Worm (Caenorhabditis elegans) whole organism, L4 larva: ENCODE results near the gene timm-17B.1.

Experiments
- F49E8.2 ChIP-seq: sonication (generic microtip); optimal IDR thresholded peaks from 2 replicates; lab custom pipeline; 2016; ENCODE audit warnings: missing compliant biosample characterization, mild to moderate bottlenecking, missing genetic modification characterization, borderline replicate concordance
- R02D3.7 ChIP-seq: fragments of 150-350 bp; sonication (generic microtip); optimal IDR thresholded peaks from 3 replicates; lab custom pipeline; 2014; ENCODE audit warnings: missing biosample characterization, missing genetic modification characterization
- T26A8.4 ChIP-seq: fragments of 200-800 bp; sonication (Bioruptor generic); IDR thresholded peaks from 2 replicates; pipeline ENCODE4 v1.3.6; 2022; ENCODE audit warnings: missing genetic modification characterization, missing compliant biosample characterization
- ZK337.2 ChIP-seq: fragments of 200-800 bp; sonication (Bioruptor generic); IDR thresholded peaks from 2 replicates; pipeline ENCODE4 v1.3.6; 2022; ENCODE audit warnings: missing genetic modification reagents, missing genetic modification characterization, missing compliant biosample characterization
- aha-1 ChIP-seq: fragments of 150-350 bp; peaks from one replicate; lab custom pipeline; 2014; ENCODE audit warnings: missing biosample characterization, missing genetic modification characterization
- aly-2 ChIP-seq: sonication (generic microtip); optimal IDR thresholded peaks from 2 replicates; lab custom pipeline; 2018; ENCODE audit warnings: missing biosample characterization, missing genetic modification characterization
- ama-1 ChIP-seq: fragments of 150-350 bp; optimal IDR thresholded peaks from 2 replicates; lab custom pipeline; 2014; ENCODE audit warnings: inconsistent platforms, mixed read lengths
- arid-1 ChIP-seq: fragments of 200-800 bp; sonication (Bioruptor generic); conservative IDR thresholded peaks from 2 replicates; pipeline ENCODE4 v1.3.6; 2022; ENCODE audit warnings: missing genetic modification reagents, missing genetic modification characterization, missing compliant biosample characterization
- attf-4 ChIP-seq: sonication (generic microtip); optimal IDR thresholded peaks from 3 replicates; lab custom pipeline; 2017; ENCODE audit warnings: missing biosample characterization, missing genetic modification characterization
- cey-2 ChIP-seq: sonication (generic microtip); optimal IDR thresholded peaks from 3 replicates; lab custom pipeline; 2017; ENCODE audit warnings: missing genetic modification characterization, mild to moderate bottlenecking, missing compliant biosample characterization, antibody characterized with exemption, borderline replicate concordance; ENCODE audit not compliant: insufficient read depth
- dmd-8 ChIP-seq: fragments of 200-800 bp; sonication (Bioruptor generic); IDR thresholded peaks from 2 replicates; pipeline ENCODE4 v1.3.6; 2022; ENCODE audit warnings: missing genetic modification characterization, missing compliant biosample characterization
- egl-27 ChIP-seq: sonication (generic microtip); optimal IDR thresholded peaks from 3 replicates; lab custom pipeline; 2017; ENCODE audit warnings: missing biosample characterization, missing genetic modification reagents, missing genetic modification characterization
- egl-43 ChIP-seq: fragments of 200-800 bp; sonication (Bioruptor generic); IDR thresholded peaks from 2 replicates; pipeline ENCODE4 v1.3.6; 2022; ENCODE audit warnings: missing genetic modification reagents, missing genetic modification characterization, missing compliant biosample characterization
- hlh-11 ChIP-seq: fragments of 200-800 bp; sonication (Bioruptor generic); optimal IDR thresholded peaks from 2 replicates; lab custom pipeline; 2018; ENCODE audit warnings: mild to moderate bottlenecking, missing genetic modification characterization, missing compliant biosample characterization
- lin-15B ChIP-seq: fragments of 150-350 bp; sonication (generic microtip); optimal IDR thresholded peaks from 3 replicates; lab custom pipeline; 2014; ENCODE audit warnings: missing biosample characterization, missing genetic modification characterization
- lin-38 ChIP-seq: fragments of 200-800 bp; sonication (Bioruptor generic); IDR thresholded peaks from 2 replicates; pipeline ENCODE4 v1.3.6; 2022; ENCODE audit warnings: missing genetic modification reagents, missing genetic modification characterization, missing compliant biosample characterization
- lin-39 ChIP-seq: fragments of 150-350 bp; optimal IDR thresholded peaks from 2 replicates; lab custom pipeline; 2014; ENCODE audit warnings: missing biosample characterization, missing genetic modification reagents, missing genetic modification characterization
- lsy-2 ChIP-seq, 2 experiments: fragments of 150-350 bp in 1 of 2; sonication (generic microtip) in 1 of 2; optimal IDR thresholded peaks; 2 replicates each; lab custom pipeline; 2014 to 2017; ENCODE audit warnings: missing biosample characterization in 2 of 2, missing genetic modification characterization in 2 of 2
- mdt-29 ChIP-seq: fragments of 200-800 bp; sonication (Bioruptor generic); IDR thresholded peaks from 2 replicates; pipeline ENCODE4 v1.3.6; 2022; ENCODE audit warnings: missing genetic modification reagents, missing genetic modification characterization, missing compliant biosample characterization
- mep-1 ChIP-seq: fragments of 150-350 bp; sonication (generic microtip); optimal IDR thresholded peaks from 3 replicates; lab custom pipeline; 2014; ENCODE audit warnings: missing biosample characterization, missing genetic modification characterization
- mes-2 ChIP-seq: sonication (generic microtip); optimal IDR thresholded peaks from 2 replicates; lab custom pipeline; 2016; ENCODE audit warnings: missing genotype, mild to moderate bottlenecking, missing genetic modification characterization, missing compliant biosample characterization; ENCODE audit not compliant: poor library complexity, severe bottlenecking
- mxl-2 ChIP-seq: fragments of 200-800 bp; sonication (Bioruptor generic); conservative IDR thresholded peaks from 2 replicates; pipeline ENCODE4 v1.3.6; 2022; ENCODE audit warnings: missing genetic modification reagents, missing genetic modification characterization, missing compliant biosample characterization
- nhr-102 ChIP-seq: sonication (generic microtip); optimal IDR thresholded peaks from 2 replicates; lab custom pipeline; 2016; ENCODE audit warnings: mild to moderate bottlenecking, missing genetic modification characterization, moderate library complexity, missing compliant biosample characterization
- nhr-111 ChIP-seq: fragments of 200-800 bp; sonication (Bioruptor generic); optimal IDR thresholded peaks from 2 replicates; lab custom pipeline; 2018; ENCODE audit warnings: mild to moderate bottlenecking, missing genetic modification characterization, missing compliant biosample characterization
- nhr-77 ChIP-seq: fragments of 150-350 bp; optimal IDR thresholded peaks from 2 replicates; lab custom pipeline; 2014; ENCODE audit warnings: missing biosample characterization, missing genetic modification characterization
- php-3 ChIP-seq: fragments of 200-800 bp; sonication (Bioruptor generic); IDR thresholded peaks from 2 replicates; pipeline ENCODE4 v1.3.6; 2022; ENCODE audit warnings: missing genetic modification reagents, missing genetic modification characterization, missing compliant biosample characterization
- rbr-2 ChIP-seq: sonication (generic microtip); optimal IDR thresholded peaks from 2 replicates; lab custom pipeline; 2016; ENCODE audit warnings: missing genotype, missing genetic modification characterization, missing compliant biosample characterization
- saeg-2 ChIP-seq: fragments of 200-800 bp; sonication (Bioruptor generic); IDR thresholded peaks from 2 replicates; pipeline ENCODE4 v1.3.6; 2022; ENCODE audit warnings: missing genetic modification reagents, missing genetic modification characterization, missing compliant biosample characterization
- sdz-12 ChIP-seq: fragments of 200-800 bp; sonication (Bioruptor generic); optimal IDR thresholded peaks from 2 replicates; lab custom pipeline; 2018; ENCODE audit warnings: mild to moderate bottlenecking, missing genetic modification characterization, missing compliant biosample characterization
- snpc-1.2 ChIP-seq: fragments of 200-800 bp; sonication (Bioruptor generic); IDR thresholded peaks from 2 replicates; pipeline ENCODE4 v1.3.6; 2022; ENCODE audit warnings: missing genetic modification reagents, missing genetic modification characterization, missing compliant biosample characterization
- spr-3 ChIP-seq: fragments of 200-800 bp; sonication (Bioruptor generic); optimal IDR thresholded peaks from 2 replicates; lab custom pipeline; 2018; ENCODE audit warnings: mild to moderate bottlenecking, missing genetic modification characterization, missing compliant biosample characterization
- tag-97 ChIP-seq: fragments of 200-800 bp; sonication (Bioruptor generic); IDR thresholded peaks from 2 replicates; pipeline ENCODE4 v1.3.6; 2022; ENCODE audit warnings: missing genetic modification characterization, missing compliant biosample characterization
- unc-130 ChIP-seq: sonication (generic microtip); optimal IDR thresholded peaks from 2 replicates; lab custom pipeline; 2016; ENCODE audit warnings: missing genetic modification reagents, missing genetic modification characterization, missing compliant biosample characterization
- unc-62 ChIP-seq, 3 experiments: fragments of 150-350 bp in 1 of 3; sonication (generic microtip); optimal IDR thresholded peaks in 2 of 3; peaks in 1 of 3; 1 replicate in 1 of 3; 2 replicates in 2 of 3; lab custom pipeline; 2014 to 2017; ENCODE audit warnings: missing biosample characterization in 3 of 3, missing genetic modification characterization in 3 of 3, missing genetic modification reagents in 3 of 3, missing genotype in 1 of 3

timm-17B.1 gene

DNA sequence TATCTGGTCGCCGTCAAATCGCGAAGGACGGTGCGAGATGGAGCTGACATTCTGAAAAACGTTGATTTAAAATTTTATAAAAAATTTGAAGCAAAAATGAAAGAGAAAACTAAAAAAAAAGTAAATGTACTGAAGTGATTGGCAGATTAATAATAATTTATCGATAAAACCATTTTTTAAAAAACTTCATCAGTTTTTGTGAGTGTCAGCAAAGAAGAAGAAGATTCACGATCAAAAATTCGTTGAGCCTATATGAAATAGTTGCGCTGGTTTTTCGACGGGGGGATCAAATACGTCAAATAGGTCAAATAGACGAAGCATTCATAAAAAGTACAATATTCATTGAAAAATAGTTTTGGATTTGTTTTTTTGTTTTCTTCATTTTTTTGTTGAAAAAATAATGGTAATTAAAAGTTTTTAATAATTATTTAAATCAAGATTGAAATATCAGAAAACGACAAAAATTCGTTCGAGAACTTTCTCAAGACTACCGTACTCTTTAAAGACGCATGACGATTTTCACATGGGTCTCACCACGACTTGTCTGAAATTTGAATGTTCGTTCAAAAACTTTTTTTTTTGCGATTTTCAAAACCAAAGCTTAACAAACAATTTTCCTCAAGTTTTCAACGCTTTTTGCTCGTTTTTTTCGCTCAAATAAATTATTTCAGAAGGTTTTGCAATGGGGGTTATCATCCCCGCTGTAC lies 15.2 kb upstream of the timm-17B.1 start, which contains the start of the genes memi-1 and cyp-31A3:
Gene memi-1 (minus strand): TSS at position 51 of the 707 bp plus-strand sequence.
Gene cyp-31A3 (plus strand): TSS at position 672 of the 707 bp plus-strand sequence.
- TF ChIP-seq mep-1 (tag; lab: Kevin White, UChicago) (no peak), F49E8.2 (tag; lab: Kevin White, UChicago) (peak; percentile 77), lin-38 (GFP tag; lab: Robert Waterston, UW) (peak; percentile 61), lsy-2 (tag; optimal IDR thresholded peaks at IDR 0.05; lab: Kevin White, UChicago) (peak in 1 of 2 experiments; percentile 25), snpc-1.2 (GFP tag; lab: Robert Waterston, UW) (peak; percentile 86), sdz-12 (no peak), unc-130 (GFP tag; lab: Kevin White, UChicago) (peak; percentile 2), nhr-102 (no peak)

DNA sequence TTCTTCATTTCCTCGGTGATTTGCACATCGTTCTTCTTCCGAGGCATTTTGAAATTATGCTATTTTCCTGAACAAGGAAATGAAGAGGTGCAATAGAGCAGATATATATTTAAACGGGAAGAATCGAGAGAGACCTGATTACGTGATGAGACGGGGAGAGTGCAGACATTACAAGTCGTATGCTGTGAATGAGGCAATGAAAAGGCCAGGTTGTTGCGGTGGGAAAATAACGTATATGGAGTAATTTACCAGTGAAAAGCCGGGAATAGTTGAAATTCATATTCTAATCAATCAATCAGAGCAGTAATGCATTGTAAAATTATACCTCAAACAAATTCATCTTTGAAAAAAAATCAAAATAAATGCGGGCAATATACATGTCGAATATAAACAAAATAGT lies 13.4 kb upstream of the timm-17B.1 start, which contains the start of gene Y17G9B.8:
Gene Y17G9B.8 (minus strand): TSS at position 182 of the 400 bp plus-strand sequence.
- TF ChIP-seq F49E8.2 (tag; lab: Kevin White, UChicago) (peak; percentile 27), lin-38 (GFP tag; lab: Robert Waterston, UW) (peak; percentile 45), lsy-2 (tag; optimal IDR thresholded peaks at IDR 0.05; lab: Kevin White, UChicago) (peak in 1 of 2 experiments; percentile 5), dmd-8 (GFP tag; lab: Robert Waterston, UW) (no peak), unc-62 (GFP tag; optimal IDR thresholded peaks at IDR 0.05 in 1 of 2; lab: Kevin White, UChicago) (peak in 1 of 2 experiments; percentile 73), unc-62 (tag; optimal IDR thresholded peaks at IDR 0.05; lab: Kevin White, UChicago) (no peak), snpc-1.2 (GFP tag; lab: Robert Waterston, UW) (peak; percentile 63), nhr-77 (tag; lab: Kevin White, UChicago) (no peak), mes-2 (tag; lab: Kevin White, UChicago) (peak; percentile 19), tag-97 (GFP tag; lab: Robert Waterston, UW) (no peak)

DNA sequence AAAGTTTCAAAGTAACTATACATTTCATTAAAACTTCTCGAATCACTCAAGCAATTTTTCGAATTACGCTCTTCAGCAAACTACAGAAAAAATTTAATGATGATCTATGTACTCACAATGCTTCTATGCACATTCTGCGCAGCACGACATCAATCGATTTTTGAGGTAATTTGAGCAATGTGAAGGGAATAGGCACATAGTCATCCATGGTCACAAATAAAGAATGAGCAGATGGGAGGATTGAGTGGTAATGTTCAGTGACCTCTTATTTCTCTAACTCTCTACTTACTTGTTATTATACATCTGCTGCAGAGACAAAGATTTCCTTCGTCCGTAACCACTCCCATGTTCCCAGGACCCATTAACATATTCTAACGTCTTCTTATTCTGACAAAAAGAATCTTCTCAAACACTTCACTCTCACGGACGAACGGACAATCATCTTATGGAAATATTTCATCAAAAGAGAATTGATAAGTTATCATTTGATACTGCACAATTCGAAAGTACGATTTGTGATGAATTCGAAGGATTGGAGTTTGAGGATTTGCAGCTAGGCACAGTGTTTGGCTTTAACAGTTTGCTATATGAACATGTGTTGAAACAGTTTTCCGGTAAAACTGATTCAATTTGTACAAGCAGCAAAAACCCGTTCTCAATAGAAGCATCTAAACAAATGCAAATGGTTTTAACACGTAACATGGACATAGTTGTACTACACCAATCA lies 10.8 kb upstream of the timm-17B.1 start, which contains the start of the genes fbxb-77 and Y17G9B.11:
Gene fbxb-77 (minus strand): TSS at position 229 of the 727 bp plus-strand sequence.
Gene Y17G9B.11 (plus strand): TSS at position 677 of the 727 bp plus-strand sequence.
- TF ChIP-seq aha-1 (peak; percentile 90), lin-15B (tag; lab: Kevin White, UChicago) (no peak), ama-1 (lab: Kevin White, UChicago) (no peak), mxl-2 (GFP tag; lab: Robert Waterston, UW) (no peak), lin-38 (GFP tag; lab: Robert Waterston, UW) (no peak), unc-62 (GFP tag; optimal IDR thresholded peaks at IDR 0.05 in 1 of 2; lab: Kevin White, UChicago) (peak in 1 of 2 experiments; percentile 32), unc-62 (tag; optimal IDR thresholded peaks at IDR 0.05; lab: Kevin White, UChicago) (no peak), R02D3.7 (tag; lab: Kevin White, UChicago) (no peak), lin-39 (tag; lab: Kevin White, UChicago) (no peak)

DNA sequence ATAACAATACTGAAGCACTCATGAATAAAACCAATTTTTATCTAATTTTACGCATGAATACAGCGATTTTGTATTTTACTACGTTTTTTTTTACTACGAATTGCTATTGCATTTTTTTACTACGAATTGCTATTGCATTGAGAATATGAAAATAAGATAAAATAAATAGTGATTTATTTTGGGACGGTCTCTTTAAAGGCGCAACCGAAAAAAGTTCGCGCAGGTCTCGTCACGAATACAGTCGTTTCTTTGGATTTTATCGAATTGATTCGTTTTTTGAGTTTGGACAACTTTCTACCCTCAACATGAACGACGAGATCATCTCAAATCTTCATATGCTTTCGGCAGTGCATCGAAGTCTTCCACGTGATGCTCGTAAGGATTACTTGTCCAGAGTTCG lies 6.5 kb upstream of the timm-17B.1 start, which contains the start of gene Y17G9B.4:
Gene Y17G9B.4 (plus strand): TSS at position 306 of the 400 bp plus-strand sequence.
- TF ChIP-seq snpc-1.2 (GFP tag; lab: Robert Waterston, UW) (peak; percentile 56; the same call in 1 of the 2 replicates), R02D3.7 (tag; lab: Kevin White, UChicago) (no peak), unc-130 (GFP tag; lab: Kevin White, UChicago) (peak; percentile 9)

DNA sequence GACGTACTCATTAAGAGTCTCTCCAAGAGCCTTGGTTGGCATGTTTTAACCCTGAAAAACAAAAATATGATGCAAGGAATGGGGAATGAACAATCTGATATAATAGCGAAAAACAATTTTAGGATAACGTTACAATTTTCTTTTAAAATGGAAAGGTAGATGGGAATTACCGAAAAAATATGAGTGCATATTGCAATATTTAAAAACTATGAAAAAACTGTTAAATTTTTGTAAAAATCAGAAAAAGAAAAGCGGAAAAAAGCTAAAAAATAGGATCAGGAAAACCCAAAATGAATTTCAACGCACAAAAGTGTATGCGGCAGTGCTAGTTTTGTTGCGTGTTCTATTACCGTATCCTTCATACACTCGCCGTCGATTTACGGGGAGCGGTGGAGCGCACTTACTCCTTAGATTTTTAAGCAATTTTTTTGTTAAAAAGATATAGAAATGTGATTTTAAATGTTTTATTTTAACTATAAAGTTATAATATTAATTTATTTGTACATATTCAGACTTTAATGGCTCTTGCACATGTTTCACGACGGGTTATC lies 4.5 kb upstream of the timm-17B.1 start, which contains the start of the genes rpl-20 and Y17G9B.5:
Gene rpl-20 (minus strand): TSS at position 51 of the 551 bp plus-strand sequence.
Gene Y17G9B.5 (plus strand): TSS at position 513 of the 551 bp plus-strand sequence.
- TF ChIP-seq egl-27 (tag; lab: Kevin White, UChicago) (peak; percentile 53), egl-43 (GFP tag; lab: Robert Waterston, UW) (peak; percentile 98), saeg-2 (peak; percentile 99), aly-2 (tag; lab: Kevin White, UChicago) (peak; percentile 2), attf-4 (tag; lab: Kevin White, UChicago) (peak; percentile 80), hlh-11 (tag; lab: Kevin White, UChicago) (peak; percentile 100), lin-38 (GFP tag; lab: Robert Waterston, UW) (peak; percentile 100), rbr-2 (peak; percentile 100), ZK337.2 (GFP tag; lab: Robert Waterston, UW) (peak; percentile 93), T26A8.4 (GFP tag; lab: Robert Waterston, UW) (peak; percentile 100), nhr-111 (GFP tag; lab: Kevin White, UChicago) (peak; percentile 88), sdz-12 (peak; percentile 97), dmd-8 (GFP tag; lab: Robert Waterston, UW) (peak; percentile 46; the same call in 1 of the 2 replicates), mdt-29 (GFP tag; lab: Robert Waterston, UW) (peak; percentile 97), tag-97 (GFP tag; lab: Robert Waterston, UW) (peak; percentile 94; the same call in 1 of the 2 replicates), php-3 (GFP tag; lab: Robert Waterston, UW) (peak; percentile 99), cey-2 (tag; lab: Kevin White, UChicago) (peak; percentile 93), arid-1 (GFP tag; lab: Robert Waterston, UW) (peak; percentile 99), spr-3 (peak; percentile 100), R02D3.7 (tag; lab: Kevin White, UChicago) (peak; percentile 100), snpc-1.2 (GFP tag; lab: Robert Waterston, UW) (peak; percentile 97)
